Fruit fly (Drosophila melanogaster) whole organism, embryonic: ENCODE measurements around the gene CG13917.

Experiments
- Antp ChIP-seq: fragments of 200-800 bp; sonication (Bioruptor generic); optimal IDR thresholded peaks from 3 replicates; lab custom pipeline; 2016; ENCODE audit warnings: missing biosample characterization, missing genetic modification characterization
- B-H1 ChIP-seq: fragments of 200-800 bp; sonication (Bioruptor generic); IDR thresholded peaks from 3 replicates; pipeline ENCODE4 v1.3.6; 2022; ENCODE audit warnings: missing biosample characterization, missing genetic modification characterization
- CG10267 ChIP-seq: fragments of 200-800 bp; sonication (Bioruptor generic); optimal IDR thresholded peaks from 2 replicates; lab custom pipeline; 2018; ENCODE audit warnings: missing biosample characterization, mild to moderate bottlenecking, missing genetic modification characterization, moderate library complexity
- CG10366 ChIP-seq: fragments of 200-800 bp; sonication (Bioruptor generic); IDR thresholded peaks from 2 replicates; pipeline ENCODE4 v1.3.6; 2022; ENCODE audit warnings: missing biosample characterization, missing genetic modification characterization
- CG11560 ChIP-seq: fragments of 200-800 bp; sonication (Bioruptor generic); IDR thresholded peaks from 3 replicates; pipeline ENCODE4 v1.3.6; 2022; ENCODE audit warnings: missing biosample characterization, missing genetic modification characterization
- CG11723 ChIP-seq: fragments of 200-800 bp; sonication (Bioruptor generic); optimal IDR thresholded peaks from 2 replicates; lab custom pipeline; 2017; ENCODE audit warnings: missing biosample characterization, mild to moderate bottlenecking, missing genetic modification characterization
- CG12299 ChIP-seq: fragments of 200-800 bp; sonication (Bioruptor generic); optimal IDR thresholded peaks from 2 replicates; lab custom pipeline; 2018; ENCODE audit warnings: missing biosample characterization, mild to moderate bottlenecking, missing genetic modification characterization
- CG13296 ChIP-seq: fragments of 200-800 bp; sonication (Bioruptor generic); optimal IDR thresholded peaks from 3 replicates; lab custom pipeline; 2018; ENCODE audit warnings: missing biosample characterization, mild to moderate bottlenecking, missing genetic modification characterization
- CG13894 ChIP-seq: fragments of 200-800 bp; sonication (Bioruptor generic); optimal IDR thresholded peaks from 3 replicates; lab custom pipeline; 2018; ENCODE audit warnings: missing biosample characterization, mild to moderate bottlenecking, missing genetic modification characterization, moderate library complexity
- CG14710 ChIP-seq: fragments of 200-800 bp; sonication (Bioruptor generic); optimal IDR thresholded peaks from 3 replicates; lab custom pipeline; 2019; ENCODE audit warnings: missing biosample characterization, mild to moderate bottlenecking, missing genetic modification characterization, moderate library complexity
- CG14860 ChIP-seq: fragments of 200-800 bp; sonication (Bioruptor generic); IDR thresholded peaks from 3 replicates; pipeline ENCODE4 v1.3.6; 2022; ENCODE audit warnings: missing biosample characterization, missing genetic modification characterization; ENCODE audit not compliant: partially characterized antibody
- CG15479 ChIP-seq: fragments of 200-800 bp; sonication (Bioruptor generic); optimal IDR thresholded peaks from 3 replicates; lab custom pipeline; 2019; ENCODE audit warnings: missing biosample characterization, mild to moderate bottlenecking, missing genetic modification characterization, moderate library complexity
- CG16863 ChIP-seq: fragments of 200-800 bp; sonication (Bioruptor generic); optimal IDR thresholded peaks from 3 replicates; lab custom pipeline; 2016; ENCODE audit warnings: missing biosample characterization, missing genetic modification characterization
- CG17385 ChIP-seq: fragments of 200-800 bp; sonication (Bioruptor generic); optimal IDR thresholded peaks from 3 replicates; lab custom pipeline; 2018; ENCODE audit warnings: missing biosample characterization, mild to moderate bottlenecking, missing genetic modification characterization
- CG18011 ChIP-seq: fragments of 200-800 bp; sonication (Bioruptor generic); optimal IDR thresholded peaks from 2 replicates; lab custom pipeline; 2017; ENCODE audit warnings: missing biosample characterization, missing genetic modification characterization, mild to moderate bottlenecking, moderate library complexity, missing genotype
- CG18599 ChIP-seq: fragments of 200-800 bp; sonication (Bioruptor generic); optimal IDR thresholded peaks from 3 replicates; lab custom pipeline; 2017; ENCODE audit warnings: missing biosample characterization, missing genetic modification characterization, mild to moderate bottlenecking, moderate library complexity, missing genetic modification reagents
- CG2129 ChIP-seq: fragments of 200-800 bp; sonication (Bioruptor generic); IDR thresholded peaks from 2 replicates; pipeline ENCODE4 v1.3.6; 2022; ENCODE audit warnings: missing biosample characterization, missing genetic modification characterization; ENCODE audit not compliant: partially characterized antibody
- CG2199 ChIP-seq: fragments of 200-800 bp; sonication (Bioruptor generic); IDR thresholded peaks from 3 replicates; pipeline ENCODE4 v1.3.6; 2022; ENCODE audit warnings: missing biosample characterization, missing genetic modification characterization
- CG34376 ChIP-seq: fragments of 200-800 bp; sonication (Bioruptor generic); optimal IDR thresholded peaks from 2 replicates; lab custom pipeline; 2018; ENCODE audit warnings: missing biosample characterization, mild to moderate bottlenecking, missing genetic modification characterization
- CG8089 ChIP-seq: fragments of 200-800 bp; sonication (Bioruptor generic); optimal IDR thresholded peaks from 3 replicates; lab custom pipeline; 2016; ENCODE audit warnings: missing biosample characterization, missing genetic modification characterization
- CG9609 ChIP-seq: fragments of 200-800 bp; sonication (Bioruptor generic); optimal IDR thresholded peaks from 3 replicates; lab custom pipeline; 2016; ENCODE audit warnings: missing biosample characterization, missing genetic modification characterization
- Dip3 ChIP-seq: fragments of 200-800 bp; sonication (Bioruptor generic); optimal IDR thresholded peaks from 3 replicates; lab custom pipeline; 2016; ENCODE audit warnings: missing biosample characterization, missing genetic modification characterization
- Doc2 ChIP-seq: fragments of 200-800 bp; sonication (Bioruptor generic); IDR thresholded peaks from 2 replicates; pipeline ENCODE4 v1.3.6; 2022; ENCODE audit warnings: missing biosample characterization, missing genetic modification characterization
- Ets97D ChIP-seq: fragments of 200-800 bp; sonication (Bioruptor generic); optimal IDR thresholded peaks from 3 replicates; lab custom pipeline; 2016; ENCODE audit warnings: missing biosample characterization, missing genetic modification characterization
- Hsf ChIP-seq: fragments of 200-800 bp; sonication (Bioruptor generic); optimal IDR thresholded peaks from 3 replicates; lab custom pipeline; 2016; ENCODE audit warnings: missing biosample characterization, missing genetic modification characterization
- Kr ChIP-seq: fragments of 200-800 bp; sonication (Bioruptor generic); optimal IDR thresholded peaks from 2 replicates; lab custom pipeline; 2017; ENCODE audit warnings: missing biosample characterization, mild to moderate bottlenecking, missing genetic modification characterization
- Lpt ChIP-seq: fragments of >200 bp; optimal IDR thresholded peaks from 2 replicates; lab custom pipeline; 2018; ENCODE audit warnings: missing biosample characterization, missing genetic modification characterization
- Max ChIP-seq: fragments of 200-800 bp; sonication (Bioruptor generic); optimal IDR thresholded peaks from 2 replicates; lab custom pipeline; 2016; ENCODE audit warnings: missing biosample characterization, mild to moderate bottlenecking, missing genetic modification characterization
- Myb ChIP-seq: fragments of 200-800 bp; sonication (Bioruptor generic); optimal IDR thresholded peaks from 2 replicates; lab custom pipeline; 2016; ENCODE audit warnings: missing biosample characterization, missing genetic modification characterization
- Trl ChIP-seq, 3 experiments: fragments of >200 bp in 2 of 3; fragments of 200-800 bp in 1 of 3; sonication (Bioruptor generic) in 1 of 3; optimal IDR thresholded peaks; 2 replicates in 1 of 3; 3 replicates in 2 of 3; lab custom pipeline; 2016 to 2017; ENCODE audit warnings: missing biosample characterization in 1 of 3, missing genetic modification characterization in 1 of 3
- ap ChIP-seq: fragments of 200-800 bp; sonication (Bioruptor generic); IDR thresholded peaks from 2 replicates; pipeline ENCODE4 v1.3.6; 2022; ENCODE audit warnings: missing biosample characterization, missing genetic modification characterization
- ase ChIP-seq: fragments of 200-800 bp; sonication (Bioruptor generic); IDR thresholded peaks from 3 replicates; pipeline ENCODE4 v1.3.6; 2022; ENCODE audit warnings: missing biosample characterization, missing genetic modification characterization
- bigmax ChIP-seq: fragments of 200-800 bp; sonication (Bioruptor generic); optimal IDR thresholded peaks from 2 replicates; lab custom pipeline; 2018; ENCODE audit warnings: missing biosample characterization, mild to moderate bottlenecking, missing genetic modification characterization
- bsh ChIP-seq, 2 experiments: fragments of 200-800 bp; sonication (Bioruptor generic); optimal IDR thresholded peaks; 2 replicates each; lab custom pipeline; 2017 to 2018; ENCODE audit warnings: mild to moderate bottlenecking in 2 of 2, missing biosample characterization in 2 of 2, missing genetic modification characterization in 2 of 2, moderate library complexity in 1 of 2
- cad ChIP-seq: fragments of >200 bp; optimal IDR thresholded peaks from 2 replicates; lab custom pipeline; 2017; ENCODE audit warnings: missing biosample characterization, missing genetic modification characterization
- cato ChIP-seq: fragments of 200-800 bp; sonication (Bioruptor generic); optimal IDR thresholded peaks from 2 replicates; lab custom pipeline; 2016; ENCODE audit warnings: missing biosample characterization, missing genetic modification characterization, borderline replicate concordance
- crp ChIP-seq, 2 experiments: fragments of 200-800 bp; sonication (Bioruptor generic); optimal IDR thresholded peaks; 2 replicates in 1 of 2; 3 replicates in 1 of 2; lab custom pipeline; 2017; ENCODE audit warnings: missing biosample characterization in 2 of 2, missing genetic modification characterization in 2 of 2, mild to moderate bottlenecking in 1 of 2, moderate library complexity in 1 of 2
- fru ChIP-seq: fragments of >200 bp; optimal IDR thresholded peaks from 2 replicates; lab custom pipeline; 2017
- ham ChIP-seq: fragments of 200-800 bp; sonication (Bioruptor generic); IDR thresholded peaks from 2 replicates; pipeline ENCODE4 v1.3.6; 2022; ENCODE audit warnings: missing biosample characterization, missing genetic modification characterization
- ind ChIP-seq: fragments of 200-800 bp; sonication (Bioruptor generic); optimal IDR thresholded peaks from 3 replicates; lab custom pipeline; 2016; ENCODE audit warnings: missing biosample characterization, missing genetic modification characterization
- lab ChIP-seq: fragments of 200-800 bp; sonication (Bioruptor generic); optimal IDR thresholded peaks from 3 replicates; lab custom pipeline; 2017; ENCODE audit warnings: missing biosample characterization, missing genetic modification characterization, mild to moderate bottlenecking, moderate library complexity, missing genetic modification reagents
- lilli ChIP-seq: fragments of 200-800 bp; sonication (Bioruptor generic); optimal IDR thresholded peaks from 3 replicates; lab custom pipeline; 2016; ENCODE audit warnings: missing biosample characterization, missing genetic modification characterization
- luna ChIP-seq: fragments of 200-800 bp; sonication (Bioruptor generic); optimal IDR thresholded peaks from 2 replicates; lab custom pipeline; 2016; ENCODE audit warnings: missing biosample characterization, missing genetic modification characterization
- nerfin-1 ChIP-seq: fragments of 200-800 bp; sonication (Bioruptor generic); optimal IDR thresholded peaks from 3 replicates; lab custom pipeline; 2019; ENCODE audit warnings: missing biosample characterization, mild to moderate bottlenecking, missing genetic modification characterization, moderate library complexity
- phol ChIP-seq: fragments of 200-800 bp; sonication (Bioruptor generic); optimal IDR thresholded peaks from 3 replicates; lab custom pipeline; 2018; ENCODE audit warnings: missing biosample characterization, mild to moderate bottlenecking, missing genetic modification characterization, moderate library complexity
- sima ChIP-seq: fragments of 200-800 bp; sonication (Bioruptor generic); optimal IDR thresholded peaks from 2 replicates; lab custom pipeline; 2016; ENCODE audit warnings: missing biosample characterization, missing genetic modification characterization
- sug ChIP-seq: fragments of 200-800 bp; optimal IDR thresholded peaks from 2 replicates; lab custom pipeline; 2019; ENCODE audit warnings: missing biosample characterization, mild to moderate bottlenecking, missing genetic modification characterization, moderate library complexity
- trh ChIP-seq: fragments of 200-800 bp; sonication (Bioruptor generic); optimal IDR thresholded peaks from 2 replicates; lab custom pipeline; 2016; ENCODE audit warnings: missing biosample characterization, missing genetic modification characterization
- unc-4 ChIP-seq: fragments of 200-800 bp; sonication (Bioruptor generic); IDR thresholded peaks from 2 replicates; pipeline ENCODE4 v1.3.6; 2022; ENCODE audit warnings: missing biosample characterization, missing genetic modification characterization; ENCODE audit not compliant: partially characterized antibody
- wek ChIP-seq: fragments of 200-800 bp; sonication (Bioruptor generic); optimal IDR thresholded peaks from 3 replicates; lab custom pipeline; 2018; ENCODE audit warnings: missing biosample characterization, mild to moderate bottlenecking, missing genetic modification characterization, moderate library complexity

The CG13917 gene

DNA sequence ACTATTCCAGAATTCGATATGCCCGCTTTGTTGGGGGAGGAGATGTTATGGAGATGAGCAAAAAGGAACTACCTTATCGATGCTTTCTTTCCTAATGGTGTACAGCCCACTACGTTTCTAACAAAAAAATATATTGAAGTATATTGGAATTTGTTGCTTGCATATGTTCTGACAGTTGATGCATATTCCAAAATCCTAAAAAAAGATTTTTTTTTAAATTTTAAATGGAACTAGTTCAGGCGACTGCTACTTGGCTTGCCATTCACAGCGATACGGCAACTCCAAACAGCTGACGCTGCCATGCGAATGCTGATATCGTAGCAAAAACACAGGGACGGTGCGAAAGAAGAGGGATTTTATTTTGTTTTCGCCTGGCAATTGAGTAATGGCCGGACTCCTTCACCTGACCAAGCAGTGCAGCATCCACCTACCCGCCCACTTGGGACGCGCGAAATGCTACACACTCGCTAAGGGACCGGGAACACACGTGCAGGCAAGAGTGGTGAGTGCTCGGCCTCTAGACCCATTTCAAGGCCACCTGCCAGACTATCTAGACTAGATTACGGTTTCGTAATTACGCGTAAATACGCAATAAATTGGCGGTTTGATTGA is 41.7 kb downstream of the CG13917 start, which contains the start of the genes CG13926, ABCB7 and CG33230 (continued):
- TF ChIP-seq trh (GFP tag; lab: Kevin White, UChicago): no peak
- no peak for TF ChIP-seq CG15479 (GFP tag; lab: Kevin White, UChicago)
- TF ChIP-seq Myb (GFP tag; lab: Kevin White, UChicago): no peak
- TF ChIP-seq Dip3 (GFP tag; lab: Kevin White, UChicago): peak; percentile 1
- no peak for TF ChIP-seq CG9609 (GFP tag; lab: Kevin White, UChicago)
- TF ChIP-seq unc-4 (GFP tag; lab: Robert Waterston, UW): 0 out of 2 replicates have a peak, but pooled peaks have one; percentile 38
- no peak for TF ChIP-seq CG18011 (GFP tag; lab: Kevin White, UChicago)
- TF ChIP-seq CG13894 (tag; lab: Kevin White, UChicago): no peak
- no peak for TF ChIP-seq CG13296 (GFP tag; lab: Kevin White, UChicago)
- no peak for TF ChIP-seq Kr
- TF ChIP-seq CG18599 (GFP tag; lab: Kevin White, UChicago): peak; percentile 61
- TF ChIP-seq wek (GFP tag; lab: Kevin White, UChicago): no peak
- peak; percentile 64 for TF ChIP-seq lilli (GFP tag; lab: Kevin White, UChicago)
- TF ChIP-seq CG34376: peak; percentile 37
- TF ChIP-seq Doc2 (GFP tag; lab: Robert Waterston, UW): no peak
- TF ChIP-seq ap: no peak
- TF ChIP-seq CG14710: peak; percentile 55
- TF ChIP-seq CG17385 (GFP tag; lab: Kevin White, UChicago): no peak
- peak; percentile 60 for TF ChIP-seq sug (tag; lab: Kevin White, UChicago)
- peak; percentile 44 for TF ChIP-seq Max (GFP tag; lab: Kevin White, UChicago)
- TF ChIP-seq cad: no peak
- TF ChIP-seq sima (GFP tag; lab: Kevin White, UChicago): no peak
- peak; percentile 1 for TF ChIP-seq Ets97D (GFP tag; lab: Kevin White, UChicago)
- TF ChIP-seq CG2199 (GFP tag; lab: Robert Waterston, UW): no peak
- TF ChIP-seq fru: no peak
- TF ChIP-seq nerfin-1 (tag; lab: Kevin White, UChicago): peak; percentile 33
- no peak for TF ChIP-seq ham
- TF ChIP-seq bsh (GFP tag; optimal IDR thresholded peaks at IDR 0.05; lab: Kevin White, UChicago): no peak
- no peak for TF ChIP-seq CG8089 (GFP tag; lab: Kevin White, UChicago)
- no peak for TF ChIP-seq Lpt (GFP tag; lab: Kevin White, UChicago)
- TF ChIP-seq Trl (optimal IDR thresholded peaks at IDR 0.05; lab: Kevin White, UChicago): no peak
- no peak for TF ChIP-seq Trl (GFP tag; optimal IDR thresholded peaks at IDR 0.05; lab: Kevin White, UChicago)
- TF ChIP-seq CG10366 (GFP tag; lab: Robert Waterston, UW): no peak
- TF ChIP-seq crp (GFP tag; optimal IDR thresholded peaks at IDR 0.05; lab: Kevin White, UChicago): peak; percentile 34 to 92
- TF ChIP-seq cato: no peak
- TF ChIP-seq CG10267 (tag; lab: Kevin White, UChicago): peak; percentile 39
- TF ChIP-seq Antp (GFP tag; lab: Kevin White, UChicago): no peak
- TF ChIP-seq CG11560: no peak
- TF ChIP-seq CG16863 (GFP tag; lab: Kevin White, UChicago): no peak
- peak; percentile 31 for TF ChIP-seq lab (GFP tag; lab: Kevin White, UChicago)
- TF ChIP-seq Hsf (GFP tag; lab: Kevin White, UChicago): peak; percentile 40
- TF ChIP-seq ind (GFP tag; lab: Kevin White, UChicago): peak; percentile 27
- TF ChIP-seq CG2129 (GFP tag; lab: Robert Waterston, UW): no peak; the same call in 1 of the 2 replicates
- TF ChIP-seq phol (tag; lab: Kevin White, UChicago): peak; percentile 52
- no peak for TF ChIP-seq CG14860 (GFP tag; lab: Robert Waterston, UW)
- no peak for TF ChIP-seq ase (GFP tag; lab: Robert Waterston, UW)
- TF ChIP-seq B-H1 (GFP tag; lab: Robert Waterston, UW): no peak
- no peak for TF ChIP-seq CG12299 (tag; lab: Kevin White, UChicago)
- no peak for TF ChIP-seq CG11723
- no peak for TF ChIP-seq bigmax (GFP tag; lab: Kevin White, UChicago)
- TF ChIP-seq luna (GFP tag; lab: Kevin White, UChicago): no peak
